Worm (Caenorhabditis elegans) whole organism, late embryonic: ENCODE measurements around the gene F19B2.5.

Experiments
- C38D4.7 ChIP-seq: fragments of 200-800 bp; sonication (Bioruptor generic); optimal IDR thresholded peaks from 2 replicates; lab custom pipeline; 2018; ENCODE audit warnings: mild to moderate bottlenecking, missing genetic modification characterization, moderate library complexity, missing compliant biosample characterization
- F13H6.1 ChIP-seq: sonication (generic microtip); optimal IDR thresholded peaks from 2 replicates; lab custom pipeline; 2016; ENCODE audit warnings: missing genetic modification characterization, missing compliant biosample characterization
- K09A11.1 ChIP-seq: sonication (generic microtip); optimal IDR thresholded peaks from 2 replicates; lab custom pipeline; 2017; ENCODE audit warnings: antibody characterized with exemption, mild to moderate bottlenecking, missing genetic modification characterization, missing compliant biosample characterization; ENCODE audit not compliant: insufficient read depth
- ahr-1 ChIP-seq: sonication (generic microtip); optimal IDR thresholded peaks from 2 replicates; lab custom pipeline; 2016; ENCODE audit warnings: missing genetic modification characterization, missing compliant biosample characterization
- ceh-19 ChIP-seq: fragments of 200-800 bp; sonication (Bioruptor generic); optimal IDR thresholded peaks from 2 replicates; lab custom pipeline; 2018; ENCODE audit warnings: mild to moderate bottlenecking, missing genetic modification characterization, missing compliant biosample characterization
- ceh-2 ChIP-seq: sonication (generic microtip); optimal IDR thresholded peaks from 2 replicates; lab custom pipeline; 2016; ENCODE audit warnings: missing genotype, missing genetic modification characterization, missing compliant biosample characterization
- ceh-22 ChIP-seq: sonication (generic microtip); optimal IDR thresholded peaks from 2 replicates; lab custom pipeline; 2017; ENCODE audit warnings: missing biosample characterization, missing genetic modification characterization
- ceh-30 ChIP-seq: fragments of 150-350 bp; optimal IDR thresholded peaks from 2 replicates; lab custom pipeline; 2014; ENCODE audit warnings: missing biosample characterization, missing genetic modification characterization
- ceh-34 ChIP-seq: sonication (generic microtip); optimal IDR thresholded peaks from 2 replicates; lab custom pipeline; 2016; ENCODE audit warnings: mild to moderate bottlenecking, missing genetic modification characterization, missing compliant biosample characterization
- ceh-45 ChIP-seq: fragments of 200-800 bp; sonication (Bioruptor generic); IDR thresholded peaks from 2 replicates; pipeline ENCODE4 v1.3.6; 2022; ENCODE audit warnings: missing genetic modification reagents, missing genetic modification characterization, missing compliant biosample characterization
- ceh-48 ChIP-seq: sonication (generic microtip); optimal IDR thresholded peaks from 2 replicates; lab custom pipeline; 2016; ENCODE audit warnings: missing genetic modification characterization, inconsistent platforms, missing compliant biosample characterization
- ceh-6 ChIP-seq: fragments of 200-800 bp; sonication (Bioruptor generic); optimal IDR thresholded peaks from 2 replicates; lab custom pipeline; 2018; ENCODE audit warnings: mild to moderate bottlenecking, missing genetic modification characterization, missing compliant biosample characterization
- dmd-4 ChIP-seq: sonication (generic microtip); optimal IDR thresholded peaks from 2 replicates; lab custom pipeline; 2016; ENCODE audit warnings: borderline replicate concordance, missing genetic modification characterization, missing compliant biosample characterization
- dve-1 ChIP-seq: sonication (generic microtip); optimal IDR thresholded peaks from 2 replicates; lab custom pipeline; 2017; ENCODE audit warnings: antibody characterized with exemption, mild to moderate bottlenecking, missing genetic modification characterization, missing compliant biosample characterization
- elt-2 ChIP-seq: sonication (generic microtip); optimal IDR thresholded peaks from 2 replicates; lab custom pipeline; 2016; ENCODE audit warnings: missing genetic modification reagents, missing genetic modification characterization, missing compliant biosample characterization
- ets-4 ChIP-seq: sonication (generic microtip); optimal IDR thresholded peaks from 2 replicates; lab custom pipeline; 2016; ENCODE audit warnings: missing genetic modification characterization, missing compliant biosample characterization
- eyg-1 ChIP-seq: sonication (generic microtip); optimal IDR thresholded peaks from 2 replicates; lab custom pipeline; 2016; ENCODE audit warnings: missing genotype, missing genetic modification characterization, missing compliant biosample characterization
- hlh-30 ChIP-seq: sonication (generic microtip); optimal IDR thresholded peaks from 2 replicates; lab custom pipeline; 2017; ENCODE audit warnings: antibody characterized with exemption, missing genetic modification characterization, missing compliant biosample characterization; ENCODE audit not compliant: insufficient read depth
- hlh-6 ChIP-seq: sonication (generic microtip); optimal IDR thresholded peaks from 2 replicates; lab custom pipeline; 2016; ENCODE audit warnings: missing genotype, missing genetic modification characterization, missing compliant biosample characterization
- nfya-1 ChIP-seq: sonication (generic microtip); optimal IDR thresholded peaks from 2 replicates; lab custom pipeline; 2017; ENCODE audit warnings: missing genetic modification characterization, mild to moderate bottlenecking, missing compliant biosample characterization, antibody characterized with exemption, moderate library complexity
- nhr-232 ChIP-seq: sonication (generic microtip); optimal IDR thresholded peaks from 2 replicates; lab custom pipeline; 2016; ENCODE audit warnings: missing genetic modification characterization, missing compliant biosample characterization
- odd-2 ChIP-seq: sonication (generic microtip); optimal IDR thresholded peaks from 2 replicates; lab custom pipeline; 2017; ENCODE audit warnings: antibody characterized with exemption, mild to moderate bottlenecking, missing genetic modification characterization, missing compliant biosample characterization
- pag-3 ChIP-seq: sonication (generic microtip); optimal IDR thresholded peaks from 2 replicates; lab custom pipeline; 2016; ENCODE audit warnings: missing compliant biosample characterization, missing genetic modification characterization, borderline replicate concordance
- pha-2 ChIP-seq: sonication (generic microtip); optimal IDR thresholded peaks from 2 replicates; lab custom pipeline; 2017; ENCODE audit warnings: mild to moderate bottlenecking, missing genetic modification characterization, missing compliant biosample characterization
- pha-4 ChIP-seq: fragments of 150-350 bp; optimal IDR thresholded peaks from 2 replicates; lab custom pipeline; 2018; ENCODE audit warnings: missing biosample characterization, missing genetic modification reagents, missing genetic modification characterization
- pqm-1 ChIP-seq: sonication (generic microtip); optimal IDR thresholded peaks from 2 replicates; lab custom pipeline; 2016; ENCODE audit warnings: missing genetic modification characterization, missing compliant biosample characterization
- pros-1 ChIP-seq: fragments of 150-350 bp; optimal IDR thresholded peaks from 2 replicates; lab custom pipeline; 2014; ENCODE audit warnings: missing biosample characterization, missing genetic modification reagents, missing genetic modification characterization
- sox-4 ChIP-seq: sonication (generic microtip); optimal IDR thresholded peaks from 2 replicates; lab custom pipeline; 2017; ENCODE audit warnings: mild to moderate bottlenecking, missing genetic modification characterization, inconsistent platforms, missing compliant biosample characterization
- tbx-2 ChIP-seq: sonication (generic microtip); optimal IDR thresholded peaks from 2 replicates; lab custom pipeline; 2016; ENCODE audit warnings: missing genetic modification characterization, missing compliant biosample characterization
- unc-3 ChIP-seq, 2 experiments: fragments of 200-800 bp in 1 of 2; sonication (Bioruptor generic) in 1 of 2; sonication (generic microtip) in 1 of 2; conservative IDR thresholded peaks in 1 of 2; optimal IDR thresholded peaks in 1 of 2; 2 replicates each; pipeline versions ENCODE4 v1.3.6 to Lab custom; 2016 to 2022; ENCODE audit warnings: missing compliant biosample characterization in 2 of 2, missing genetic modification characterization in 2 of 2, missing genetic modification reagents in 1 of 2
- unc-55 ChIP-seq: sonication (generic microtip); optimal IDR thresholded peaks from 2 replicates; lab custom pipeline; 2017; ENCODE audit warnings: missing biosample characterization, missing genetic modification reagents, missing genetic modification characterization
- zip-5 ChIP-seq: sonication (generic microtip); optimal IDR thresholded peaks from 2 replicates; lab custom pipeline; 2016; ENCODE audit warnings: missing genetic modification characterization, missing compliant biosample characterization

Gene F19B2.5

DNA sequence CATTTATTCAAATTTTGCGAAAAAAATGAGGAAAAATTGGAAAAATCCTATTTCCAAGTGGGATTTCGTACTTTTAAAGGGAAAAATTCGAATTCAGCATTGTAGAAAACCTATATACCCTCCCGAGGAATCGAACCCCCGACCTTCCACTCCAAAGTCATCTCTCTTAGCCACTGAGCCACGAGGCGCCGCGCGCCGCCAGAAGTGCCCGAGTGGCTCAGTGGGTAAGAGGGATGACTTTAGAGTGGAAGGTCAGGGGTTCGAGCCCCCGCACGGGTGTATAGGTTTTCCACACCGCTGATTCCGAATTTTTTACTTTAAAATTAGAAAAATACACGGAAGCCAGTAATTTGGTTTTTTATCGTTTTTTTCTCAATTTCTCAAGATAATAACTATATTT, 29.2 kb downstream of the F19B2.5 start:
- no peak for TF ChIP-seq zip-5 (tag; lab: Kevin White, UChicago)
- no peak for TF ChIP-seq ahr-1 (tag; lab: Kevin White, UChicago)
- TF ChIP-seq nfya-1 (tag; lab: Kevin White, UChicago): no peak
- no peak for TF ChIP-seq odd-2
- TF ChIP-seq eyg-1 (tag; lab: Kevin White, UChicago): no peak
- TF ChIP-seq ceh-48 (tag; lab: Kevin White, UChicago): no peak
- no peak for TF ChIP-seq dve-1 (tag; lab: Kevin White, UChicago)

DNA sequence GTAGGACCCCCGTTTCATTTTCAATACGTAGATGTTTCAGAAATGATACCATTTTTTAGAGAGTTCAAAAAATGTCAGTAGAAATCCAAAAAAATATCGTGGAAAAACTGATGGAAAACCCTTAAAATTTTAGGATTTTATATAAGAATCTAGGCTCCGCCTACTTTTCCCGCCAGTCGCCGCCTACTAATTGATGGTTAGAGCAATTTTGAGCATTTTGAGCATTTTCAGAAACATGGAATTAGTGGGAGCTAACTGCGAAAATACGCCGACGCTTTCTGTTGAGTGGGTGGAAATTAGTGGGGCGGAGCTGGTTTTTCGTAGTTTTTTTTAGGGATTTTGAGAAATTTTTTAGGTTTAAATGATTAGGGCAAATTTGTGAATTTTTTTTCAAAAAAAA, 30.8 kb downstream of the F19B2.5 start, which contains the start of gene ssu-1:
Gene ssu-1 (minus strand): TSS at position 101 of the 400 bp plus-strand sequence.
- TF ChIP-seq elt-2 (no peak), dmd-4 (tag; lab: Kevin White, UChicago) (no peak), sox-4 (no peak), unc-3 (GFP tag; conservative IDR thresholded peaks at IDR 0.05; lab: Robert Waterston, UW) (no peak), unc-3 (tag; optimal IDR thresholded peaks at IDR 0.05; lab: Kevin White, UChicago) (no peak), dve-1 (tag; lab: Kevin White, UChicago) (no peak), hlh-6 (tag; lab: Kevin White, UChicago) (no peak), zip-5 (tag; lab: Kevin White, UChicago) (no peak), tbx-2 (tag; lab: Kevin White, UChicago) (no peak), ceh-22 (tag; lab: Kevin White, UChicago) (no peak), ceh-48 (tag; lab: Kevin White, UChicago) (no peak)

DNA sequence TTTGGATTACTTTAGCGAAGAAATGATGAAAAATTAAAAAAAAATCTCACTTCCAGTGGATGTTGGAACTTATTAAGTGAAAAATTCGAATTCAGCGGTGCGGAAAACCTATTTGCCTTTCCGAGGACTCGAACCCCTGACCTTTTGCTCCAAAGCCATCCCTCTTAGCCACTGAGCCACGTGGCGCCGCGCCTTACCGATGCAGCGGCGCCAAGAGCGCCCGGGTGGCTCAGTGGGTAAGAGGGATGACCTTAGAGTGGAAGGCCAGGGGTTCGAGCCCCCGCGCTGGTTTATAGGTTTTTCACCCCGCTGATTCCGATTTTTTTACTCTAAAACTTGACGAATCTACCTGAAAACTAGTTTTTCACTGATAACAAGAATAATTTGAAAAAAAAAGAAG, 36.4 kb downstream of the F19B2.5 start:
- TF ChIP-seq ceh-6 (GFP tag; lab: Kevin White, UChicago) (no peak), pha-4 (tag; lab: Kevin White, UChicago) (no peak), ceh-48 (tag; lab: Kevin White, UChicago) (no peak), odd-2 (no peak), pag-3 (tag; lab: Kevin White, UChicago) (no peak)
- TF ChIP-seq, all 69 proteins: peak for 0

DNA sequence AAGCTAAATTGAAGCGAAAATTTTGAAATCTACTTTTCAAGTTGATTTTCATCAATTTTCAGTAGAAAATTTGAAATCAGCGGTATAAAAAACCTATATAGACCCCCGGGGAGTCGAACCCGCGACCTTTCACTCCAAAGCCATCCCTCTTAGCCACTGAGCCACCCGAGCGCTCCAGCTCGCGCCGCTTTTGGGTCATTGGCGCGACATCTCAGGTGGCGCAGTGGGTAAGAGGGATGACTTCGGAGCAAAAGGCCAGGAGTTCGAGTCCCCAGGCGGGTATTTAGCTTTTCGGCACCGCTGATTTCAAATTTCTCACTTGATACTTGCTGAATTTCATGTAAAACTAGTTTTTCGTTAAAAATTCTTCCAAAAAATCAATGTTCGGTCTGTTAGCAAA, 37.3 kb downstream of the F19B2.5 start:
- TF ChIP-seq pqm-1 (no peak), pha-2 (tag; lab: Kevin White, UChicago) (no peak)

DNA sequence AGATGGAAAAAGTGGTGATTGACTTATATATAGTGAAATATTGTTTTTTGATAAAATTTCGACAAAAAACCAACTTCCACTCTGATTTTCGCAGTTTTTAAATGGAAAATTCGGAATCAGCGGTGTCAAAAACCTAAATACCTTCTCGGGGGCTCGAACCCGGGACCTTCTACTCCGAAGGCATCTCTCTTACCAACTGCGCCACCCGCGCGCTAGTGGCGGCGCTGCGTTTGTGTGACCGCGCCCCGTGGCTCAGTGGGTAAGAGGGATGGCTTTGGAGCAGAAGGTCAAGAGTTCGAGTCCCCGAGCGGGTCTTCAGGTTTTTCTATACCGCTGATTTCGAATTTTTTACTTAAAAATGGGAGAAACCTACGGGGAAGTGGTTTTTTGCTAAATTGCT, 38.8 kb downstream of the F19B2.5 start:
- TF ChIP-seq odd-2 (no peak), ceh-30 (tag; lab: Kevin White, UChicago) (no peak), sox-4 (no peak), ceh-19 (GFP tag; lab: Kevin White, UChicago) (no peak), ceh-45 (GFP tag; lab: Robert Waterston, UW) (no peak), pag-3 (tag; lab: Kevin White, UChicago) (no peak), ets-4 (tag; lab: Kevin White, UChicago) (no peak), eyg-1 (tag; lab: Kevin White, UChicago) (no peak), unc-55 (GFP tag; lab: Kevin White, UChicago) (no peak), K09A11.1 (tag; lab: Kevin White, UChicago) (no peak), pros-1 (tag; lab: Kevin White, UChicago) (no peak), nhr-232 (tag; lab: Kevin White, UChicago) (no peak), C38D4.7 (GFP tag; lab: Kevin White, UChicago) (no peak), ceh-34 (tag; lab: Kevin White, UChicago) (no peak), hlh-30 (tag; lab: Kevin White, UChicago) (no peak), pha-2 (tag; lab: Kevin White, UChicago) (no peak)
- TF ChIP-seq, all 69 proteins: peak for 0

DNA sequence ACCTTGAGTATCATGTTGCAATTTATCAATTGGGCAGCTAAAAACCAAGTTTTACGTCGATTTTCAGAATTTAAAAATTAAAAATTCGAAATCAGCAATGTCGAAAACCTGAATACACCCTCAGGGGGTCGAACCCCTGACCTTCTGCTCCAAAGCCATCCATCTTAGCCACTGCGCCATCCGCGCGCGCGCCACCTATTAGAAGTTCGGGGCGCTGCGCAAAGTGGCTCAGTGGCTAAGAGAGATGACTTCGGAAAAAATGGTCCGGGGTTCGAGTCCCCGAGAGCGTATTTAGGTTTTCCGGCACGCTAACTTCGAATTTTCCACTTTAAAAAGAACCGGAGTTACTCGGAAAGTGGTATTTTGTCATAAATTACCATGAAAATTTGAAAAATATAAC, 39.6 kb downstream of the F19B2.5 start:
- no peak for TF ChIP-seq ceh-6 (GFP tag; lab: Kevin White, UChicago)
- no peak for TF ChIP-seq C38D4.7 (GFP tag; lab: Kevin White, UChicago)
- no peak for TF ChIP-seq ceh-2 (tag; lab: Kevin White, UChicago)
- no peak for TF ChIP-seq odd-2
- TF ChIP-seq F13H6.1 (tag; lab: Kevin White, UChicago): no peak
- no peak for TF ChIP-seq nfya-1 (tag; lab: Kevin White, UChicago)
- no peak for TF ChIP-seq K09A11.1 (tag; lab: Kevin White, UChicago)
- TF ChIP-seq ets-4 (tag; lab: Kevin White, UChicago): no peak
- no peak for TF ChIP-seq tbx-2 (tag; lab: Kevin White, UChicago)
